Fruit fly (Drosophila melanogaster): ENCODE measurements around the gene CG15728.

dm6 chrX:12600802-12601793, 23.0 kb upstream of the CG15728 start:
- TF ChIP-seq CG17806 (tag; optimal IDR thresholded peaks at IDR 0.05) (no peak), CG9948 (tag; optimal IDR thresholded peaks at IDR 0.05) (no peak), CG13204 (GFP tag; optimal IDR thresholded peaks at IDR 0.05) (no peak), Ets98B (GFP tag; IDR thresholded peaks at IDR 0.05) (no peak), CG14655 (GFP tag; optimal IDR thresholded peaks at IDR 0.05) (no peak), CG4496 (GFP tag; IDR thresholded peaks at IDR 0.05) (no peak), Pif1B (GFP tag; optimal IDR thresholded peaks at IDR 0.05) (no peak), fd96Ca (GFP tag; IDR thresholded peaks at IDR 0.05) (no peak), CG10348 (GFP tag; IDR thresholded peaks at IDR 0.05) (no peak), D1 (tag; optimal IDR thresholded peaks at IDR 0.05) (no peak), CG32121 (GFP tag; IDR thresholded peaks at IDR 0.05) (no peak)

All from whole organism, pupa.